Worm (Caenorhabditis elegans) whole organism, mixed stage, embryonic: Measurements from ENCODE around the gene him-4.

Source experiments
- bed-3 ChIP-seq: fragments of 200-800 bp; sonication (Bioruptor generic); optimal IDR thresholded peaks from 3 replicates; lab custom pipeline; 2018; ENCODE audit warnings: mild to moderate bottlenecking, missing genetic modification characterization, moderate library complexity, missing compliant biosample characterization
- ceh-39 ChIP-seq: fragments of 150-350 bp; optimal IDR thresholded peaks from 2 replicates; lab custom pipeline; 2014; ENCODE audit warnings: missing biosample characterization, missing genetic modification characterization
- ceh-83 ChIP-seq: fragments of 200-800 bp; sonication (Bioruptor generic); optimal IDR thresholded peaks from 2 replicates; lab custom pipeline; 2018; ENCODE audit warnings: mild to moderate bottlenecking, missing genetic modification characterization, missing compliant biosample characterization
- drap-1 ChIP-seq: fragments of 200-800 bp; sonication (Bioruptor generic); optimal IDR thresholded peaks from 3 replicates; lab custom pipeline; 2018; ENCODE audit warnings: mild to moderate bottlenecking, missing genetic modification characterization, missing compliant biosample characterization
- elt-1 ChIP-seq: sonication (generic microtip); optimal IDR thresholded peaks from 2 replicates; lab custom pipeline; 2017; ENCODE audit warnings: missing genetic modification characterization, mild to moderate bottlenecking, missing compliant biosample characterization, antibody characterized with exemption, moderate library complexity, borderline replicate concordance; ENCODE audit not compliant: insufficient read depth
- elt-3 ChIP-seq: fragments of 150-350 bp; optimal IDR thresholded peaks from 2 replicates; lab custom pipeline; 2014; ENCODE audit warnings: missing biosample characterization, missing genetic modification characterization
- flh-1 ChIP-seq: fragments of 200-800 bp; sonication (Bioruptor generic); optimal IDR thresholded peaks from 2 replicates; lab custom pipeline; 2018; ENCODE audit warnings: mild to moderate bottlenecking, missing genetic modification characterization, moderate library complexity, missing compliant biosample characterization
- lsy-2 ChIP-seq: fragments of 150-350 bp; optimal IDR thresholded peaks from 2 replicates; lab custom pipeline; 2014; ENCODE audit warnings: missing biosample characterization, missing genetic modification characterization
- nhr-12 ChIP-seq: fragments of 150-350 bp; optimal IDR thresholded peaks from 2 replicates; lab custom pipeline; 2014; ENCODE audit warnings: missing biosample characterization, missing genetic modification characterization
- nhr-237 ChIP-seq: fragments of 150-350 bp; optimal IDR thresholded peaks from 2 replicates; lab custom pipeline; 2014; ENCODE audit warnings: missing biosample characterization, missing genetic modification characterization
- pha-4 ChIP-seq: fragments of 150-350 bp; optimal IDR thresholded peaks from 2 replicates; lab custom pipeline; 2018; ENCODE audit warnings: missing biosample characterization, missing genetic modification reagents, missing genetic modification characterization
- snpc-4 ChIP-seq: fragments of 150-350 bp; optimal IDR thresholded peaks from 2 replicates; lab custom pipeline; 2014; ENCODE audit warnings: missing biosample characterization, missing genetic modification characterization
- ztf-11 ChIP-seq: fragments of 150-350 bp; optimal IDR thresholded peaks from 2 replicates; lab custom pipeline; 2014; ENCODE audit warnings: missing biosample characterization, missing genetic modification characterization

- TF ChIP-seq lsy-2 (tag; lab: Kevin White, UChicago) (no peak), nhr-12 (no peak), ztf-11 (tag; lab: Kevin White, UChicago) (no peak), bed-3 (no peak), snpc-4 (tag; lab: Kevin White, UChicago) (no peak), ceh-39 (tag; lab: Kevin White, UChicago) (no peak), elt-3 (no peak), nhr-237 (tag; lab: Kevin White, UChicago) (no peak), pha-4 (no peak), drap-1 (GFP tag; lab: Kevin White, UChicago) (no peak), elt-1 (no peak), ceh-83 (GFP tag; lab: Kevin White, UChicago) (no peak), flh-1 (no peak)
These were observed 20.4 kb downstream of the him-4 start, which contains the start of gene F15G9.5 for ce11 chrX:9737730-9738129.
